Fruit fly (Drosophila melanogaster) Kc167 (cell line): Measurements from ENCODE around the gene CG15820.

ENCODE experiments used
- psq ChIP-seq: fragments of >200 bp; optimal IDR thresholded peaks from 2 replicates; lab custom pipeline; 2017; ENCODE audit warnings: missing external identifiers
- ttk ChIP-seq: sonication (Bioruptor generic); optimal IDR thresholded peaks from 2 replicates; lab custom pipeline; 2017; ENCODE audit warnings: missing external identifiers

- TF ChIP-seq ttk (lab: Kevin White, UChicago) (no peak), psq (lab: Kevin White, UChicago) (no peak)
Observed at dm6 chr3L:2136419-2136818, 37.7 kb downstream of the CG15820 start.
